Worm (Caenorhabditis elegans): ENCODE data around the gene gas-1.

DNA sequence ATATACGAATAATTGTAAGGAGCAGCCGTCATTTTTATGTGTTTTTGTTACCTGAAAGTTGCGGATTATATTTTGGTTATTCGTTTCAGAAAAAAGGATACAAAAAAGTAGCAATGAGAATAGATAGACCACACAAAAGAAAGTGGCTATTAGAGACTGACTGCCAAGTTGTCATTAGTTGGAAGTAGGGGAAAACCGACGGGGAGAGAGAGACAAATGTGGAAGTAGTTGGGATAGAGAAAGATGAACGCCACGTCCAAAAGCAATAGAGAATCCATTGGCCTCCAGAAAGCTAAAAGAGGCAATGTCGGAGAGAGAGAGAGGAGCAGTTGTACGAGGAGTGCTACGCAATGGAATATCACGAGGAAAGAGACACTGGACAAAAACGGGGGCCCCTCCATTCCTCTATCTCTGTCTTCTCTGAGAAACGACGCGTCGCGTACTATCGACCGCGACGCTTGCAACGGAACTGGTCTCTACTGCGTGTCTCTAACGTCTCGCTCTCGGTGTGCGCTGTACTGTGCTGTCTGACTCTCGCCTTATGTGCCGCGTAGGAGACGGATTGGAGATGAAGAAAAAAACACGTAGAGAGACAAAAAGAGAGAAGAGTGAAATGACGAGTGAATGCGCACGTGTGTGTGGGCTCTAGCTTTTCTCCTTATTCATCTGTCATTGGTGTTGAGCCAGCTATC, 16.5 kb upstream of the gas-1 start, which contains the start of gene rab-14:
- TF ChIP-seq tab-1 (GFP tag; IDR thresholded peaks at IDR 0.05) (0 out of 2 replicates have a peak, but pooled peaks have one; percentile 17), ztf-23 (GFP tag; IDR thresholded peaks at IDR 0.05) (peak; percentile 80), flt-1 (GFP tag; IDR thresholded peaks at IDR 0.05) (peak; percentile 57; the same call in 1 of the 2 replicates), ref-1 (GFP tag; conservative IDR thresholded peaks at IDR 0.05) (no peak), med-1 (GFP tag; optimal IDR thresholded peaks at IDR 0.05; ENCODE audit: insufficient read depth) (no peak)

Measured in whole organism, midembryonic.